Fruit fly (Drosophila melanogaster) whole organism, embryonic: ENCODE results near the gene CG31122.

Experiments used
- ATbp ChIP-seq: fragments of 200-800 bp; sonication (Bioruptor generic); optimal IDR thresholded peaks from 2 replicates; lab custom pipeline; 2017; ENCODE audit warnings: missing biosample characterization, mild to moderate bottlenecking, missing genetic modification characterization, missing genetic modification reagents
- Bdp1 ChIP-seq: fragments of 200-800 bp; sonication (Bioruptor generic); optimal IDR thresholded peaks from 3 replicates; lab custom pipeline; 2016; ENCODE audit warnings: missing biosample characterization, missing genetic modification characterization
- Bgb ChIP-seq: fragments of 200-800 bp; sonication (Bioruptor generic); IDR thresholded peaks from 2 replicates; pipeline ENCODE4 v1.3.6; 2022; ENCODE audit warnings: missing biosample characterization, missing genetic modification characterization; ENCODE audit not compliant: partially characterized antibody
- BtbVII ChIP-seq: fragments of 200-800 bp; sonication (Bioruptor generic); optimal IDR thresholded peaks from 3 replicates; lab custom pipeline; 2017; ENCODE audit warnings: missing biosample characterization, mild to moderate bottlenecking, missing genetic modification characterization
- Bteb2 ChIP-seq: fragments of 200-800 bp; sonication (Bioruptor generic); optimal IDR thresholded peaks from 2 replicates; lab custom pipeline; 2016; ENCODE audit warnings: missing biosample characterization, missing genetic modification characterization
- CG10462 ChIP-seq: fragments of 200-800 bp; sonication (Bioruptor generic); optimal IDR thresholded peaks from 2 replicates; lab custom pipeline; 2016; ENCODE audit warnings: missing biosample characterization, missing genetic modification characterization
- CG11247 ChIP-seq: fragments of 200-800 bp; sonication (Bioruptor generic); IDR thresholded peaks from 2 replicates; pipeline ENCODE4 v1.3.6; 2022; ENCODE audit warnings: missing biosample characterization, missing genetic modification characterization
- CG12299 ChIP-seq: fragments of 200-800 bp; sonication (Bioruptor generic); optimal IDR thresholded peaks from 2 replicates; lab custom pipeline; 2018; ENCODE audit warnings: missing biosample characterization, mild to moderate bottlenecking, missing genetic modification characterization
- CG17361 ChIP-seq: fragments of 200-800 bp; sonication (Bioruptor generic); IDR thresholded peaks from 3 replicates; pipeline ENCODE4 v1.3.6; 2022; ENCODE audit warnings: missing biosample characterization, missing genetic modification characterization
- CG18011 ChIP-seq: fragments of 200-800 bp; sonication (Bioruptor generic); optimal IDR thresholded peaks from 2 replicates; lab custom pipeline; 2017; ENCODE audit warnings: missing biosample characterization, missing genetic modification characterization, mild to moderate bottlenecking, moderate library complexity, missing genotype
- CG18599 ChIP-seq: fragments of 200-800 bp; sonication (Bioruptor generic); optimal IDR thresholded peaks from 3 replicates; lab custom pipeline; 2017; ENCODE audit warnings: missing biosample characterization, missing genetic modification characterization, mild to moderate bottlenecking, moderate library complexity, missing genetic modification reagents
- CG18619 ChIP-seq: fragments of 200-800 bp; sonication (Bioruptor generic); optimal IDR thresholded peaks from 3 replicates; lab custom pipeline; 2017; ENCODE audit warnings: missing biosample characterization, mild to moderate bottlenecking, missing genetic modification characterization
- CG31365 ChIP-seq: fragments of 200-800 bp; sonication (Bioruptor generic); optimal IDR thresholded peaks from 2 replicates; lab custom pipeline; 2018; ENCODE audit warnings: missing biosample characterization, mild to moderate bottlenecking, missing genetic modification characterization
- CG32767 ChIP-seq: fragments of 200-800 bp; sonication (Bioruptor generic); IDR thresholded peaks from 2 replicates; pipeline ENCODE4 v1.3.6; 2022; ENCODE audit warnings: missing biosample characterization, missing genetic modification characterization
- CG34422 ChIP-seq: fragments of 200-800 bp; sonication (Bioruptor generic); IDR thresholded peaks from 3 replicates; pipeline ENCODE4 v1.3.6; 2022; ENCODE audit warnings: missing biosample characterization, missing genetic modification characterization
- CG3995 ChIP-seq: fragments of 200-800 bp; sonication (Bioruptor generic); optimal IDR thresholded peaks from 3 replicates; lab custom pipeline; 2016; ENCODE audit warnings: missing biosample characterization, missing genetic modification characterization
- CG42726 ChIP-seq: fragments of 200-800 bp; sonication (Bioruptor generic); IDR thresholded peaks from 2 replicates; pipeline ENCODE4 v1.3.6; 2022; ENCODE audit warnings: missing biosample characterization, missing genetic modification characterization; ENCODE audit not compliant: partially characterized antibody
- CG5180 ChIP-seq: fragments of 200-800 bp; sonication (Bioruptor generic); optimal IDR thresholded peaks from 3 replicates; lab custom pipeline; 2017; ENCODE audit warnings: missing biosample characterization, missing genetic modification characterization, mild to moderate bottlenecking, moderate library complexity, missing genetic modification reagents
- CG5245 ChIP-seq: fragments of 200-800 bp; sonication (Bioruptor generic); optimal IDR thresholded peaks from 3 replicates; lab custom pipeline; 2016; ENCODE audit warnings: missing biosample characterization, missing genetic modification characterization
- CG6654 ChIP-seq: fragments of 200-800 bp; sonication (Bioruptor generic); optimal IDR thresholded peaks from 2 replicates; lab custom pipeline; 2017; ENCODE audit warnings: missing biosample characterization, mild to moderate bottlenecking, missing genetic modification characterization
- CG8281 ChIP-seq: fragments of 200-800 bp; sonication (Bioruptor generic); optimal IDR thresholded peaks from 2 replicates; lab custom pipeline; 2018; ENCODE audit warnings: missing biosample characterization, mild to moderate bottlenecking, missing genetic modification characterization, moderate library complexity
- CG8765 ChIP-seq: fragments of 200-800 bp; sonication (Bioruptor generic); IDR thresholded peaks from 2 replicates; pipeline ENCODE4 v1.3.6; 2022; ENCODE audit warnings: missing biosample characterization, missing genetic modification characterization
- CrebB ChIP-seq: fragments of 200-800 bp; sonication (Bioruptor generic); optimal IDR thresholded peaks from 3 replicates; lab custom pipeline; 2018; ENCODE audit warnings: missing biosample characterization, mild to moderate bottlenecking, missing genetic modification characterization
- Dad ChIP-seq: fragments of 200-800 bp; sonication (Bioruptor generic); optimal IDR thresholded peaks from 3 replicates; lab custom pipeline; 2016; ENCODE audit warnings: missing biosample characterization, missing genetic modification characterization
- Deaf1 ChIP-seq: fragments of 200-800 bp; optimal IDR thresholded peaks from 3 replicates; lab custom pipeline; 2019; ENCODE audit warnings: missing biosample characterization, mild to moderate bottlenecking, missing genetic modification characterization, moderate library complexity
- Doc2 ChIP-seq: fragments of 200-800 bp; sonication (Bioruptor generic); IDR thresholded peaks from 2 replicates; pipeline ENCODE4 v1.3.6; 2022; ENCODE audit warnings: missing biosample characterization, missing genetic modification characterization
- H15 ChIP-seq: fragments of 200-800 bp; sonication (Bioruptor generic); IDR thresholded peaks from 3 replicates; pipeline ENCODE4 v1.3.6; 2022; ENCODE audit warnings: missing biosample characterization, missing genetic modification characterization
- Med ChIP-seq: fragments of 200-800 bp; sonication (Bioruptor generic); peaks from one replicate; lab custom pipeline; 2016; ENCODE audit warnings: missing biosample characterization, missing genetic modification characterization, mild to moderate bottlenecking, inconsistent platforms, moderate library complexity
- Nf-YA ChIP-seq: fragments of 200-800 bp; sonication (Bioruptor generic); IDR thresholded peaks from 2 replicates; pipeline ENCODE4 v1.3.6; 2022; ENCODE audit warnings: missing biosample characterization, missing genetic modification characterization
- Nf-YB ChIP-seq: fragments of 200-800 bp; sonication (Bioruptor generic); optimal IDR thresholded peaks from 3 replicates; lab custom pipeline; 2019; ENCODE audit warnings: missing biosample characterization, mild to moderate bottlenecking, missing genetic modification characterization, moderate library complexity
- ato ChIP-seq: fragments of 200-800 bp; sonication (Bioruptor generic); IDR thresholded peaks from 2 replicates; pipeline ENCODE4 v1.3.6; 2022; ENCODE audit warnings: missing biosample characterization, missing genetic modification characterization; ENCODE audit not compliant: partially characterized antibody
- crol ChIP-seq: fragments of 200-800 bp; sonication (Bioruptor generic); IDR thresholded peaks from 2 replicates; pipeline ENCODE4 v1.3.6; 2022; ENCODE audit warnings: missing biosample characterization, missing genetic modification characterization
- danr ChIP-seq: fragments of 200-800 bp; sonication (Bioruptor generic); IDR thresholded peaks from 2 replicates; pipeline ENCODE4 v1.3.6; 2022; ENCODE audit warnings: missing biosample characterization, missing genetic modification characterization
- fd102C ChIP-seq: fragments of 200-800 bp; sonication (Bioruptor generic); optimal IDR thresholded peaks from 2 replicates; lab custom pipeline; 2018; ENCODE audit warnings: missing biosample characterization, mild to moderate bottlenecking, missing genetic modification characterization, moderate library complexity
- gfzf ChIP-seq: fragments of 200-800 bp; sonication (Bioruptor generic); optimal IDR thresholded peaks from 2 replicates; lab custom pipeline; 2016; ENCODE audit warnings: missing biosample characterization, mild to moderate bottlenecking, missing genetic modification characterization, moderate library complexity
- jumu ChIP-seq: fragments of 200-800 bp; sonication (Bioruptor generic); optimal IDR thresholded peaks from 3 replicates; lab custom pipeline; 2016; ENCODE audit warnings: missing biosample characterization, missing genetic modification characterization
- kni ChIP-seq: fragments of 200-800 bp; sonication (Bioruptor generic); optimal IDR thresholded peaks from 3 replicates; lab custom pipeline; 2017; ENCODE audit warnings: mild to moderate bottlenecking, missing biosample characterization, missing genetic modification reagents, missing genetic modification characterization
- lola ChIP-seq, 3 experiments: fragments of >200 bp in 2 of 3; fragments of 200-800 bp in 1 of 3; sonication (Bioruptor generic) in 1 of 3; optimal IDR thresholded peaks; 2 replicates each; lab custom pipeline; 2017 to 2019; ENCODE audit warnings: missing biosample characterization in 3 of 3, missing genetic modification characterization in 3 of 3, mild to moderate bottlenecking in 1 of 3, moderate library complexity in 1 of 3
- mam ChIP-seq: fragments of 200-800 bp; sonication (Bioruptor generic); optimal IDR thresholded peaks from 3 replicates; lab custom pipeline; 2016; ENCODE audit warnings: missing biosample characterization, missing genetic modification characterization
- mirr ChIP-seq: fragments of 200-800 bp; sonication (Bioruptor generic); optimal IDR thresholded peaks from 3 replicates; lab custom pipeline; 2018; ENCODE audit warnings: missing biosample characterization, mild to moderate bottlenecking, missing genetic modification characterization
- p53 ChIP-seq: fragments of 200-800 bp; sonication (Bioruptor generic); optimal IDR thresholded peaks from 2 replicates; lab custom pipeline; 2016; ENCODE audit warnings: missing biosample characterization, missing genetic modification characterization
- pho ChIP-seq: fragments of 200-800 bp; sonication (Bioruptor generic); optimal IDR thresholded peaks from 2 replicates; lab custom pipeline; 2016; ENCODE audit warnings: missing biosample characterization, missing genetic modification characterization
- sens ChIP-seq: fragments of 200-800 bp; sonication (Bioruptor generic); peaks from one replicate; lab custom pipeline; 2016; ENCODE audit warnings: missing biosample characterization, missing genetic modification characterization
- seq ChIP-seq: fragments of 200-800 bp; sonication (Bioruptor generic); IDR thresholded peaks from 2 replicates; pipeline ENCODE4 v1.3.6; 2022; ENCODE audit warnings: missing biosample characterization, missing genetic modification characterization
- slbo ChIP-seq: fragments of 200-800 bp; sonication (Bioruptor generic); IDR thresholded peaks from 2 replicates; pipeline ENCODE4 v1.3.6; 2022; ENCODE audit warnings: missing biosample characterization, missing genetic modification characterization
- tin ChIP-seq: fragments of 200-800 bp; sonication (Bioruptor generic); optimal IDR thresholded peaks from 3 replicates; lab custom pipeline; 2016; ENCODE audit warnings: missing biosample characterization, missing genetic modification characterization
- tna ChIP-seq: fragments of 200-800 bp; sonication (Bioruptor generic); IDR thresholded peaks from 2 replicates; pipeline ENCODE4 v1.3.6; 2022; ENCODE audit warnings: missing biosample characterization, missing genetic modification characterization; ENCODE audit not compliant: partially characterized antibody
- wor ChIP-seq: fragments of 200-800 bp; sonication (Bioruptor generic); IDR thresholded peaks from 2 replicates; pipeline ENCODE4 v1.3.6; 2022; ENCODE audit warnings: missing biosample characterization, missing genetic modification characterization

CG31122 gene

DNA sequence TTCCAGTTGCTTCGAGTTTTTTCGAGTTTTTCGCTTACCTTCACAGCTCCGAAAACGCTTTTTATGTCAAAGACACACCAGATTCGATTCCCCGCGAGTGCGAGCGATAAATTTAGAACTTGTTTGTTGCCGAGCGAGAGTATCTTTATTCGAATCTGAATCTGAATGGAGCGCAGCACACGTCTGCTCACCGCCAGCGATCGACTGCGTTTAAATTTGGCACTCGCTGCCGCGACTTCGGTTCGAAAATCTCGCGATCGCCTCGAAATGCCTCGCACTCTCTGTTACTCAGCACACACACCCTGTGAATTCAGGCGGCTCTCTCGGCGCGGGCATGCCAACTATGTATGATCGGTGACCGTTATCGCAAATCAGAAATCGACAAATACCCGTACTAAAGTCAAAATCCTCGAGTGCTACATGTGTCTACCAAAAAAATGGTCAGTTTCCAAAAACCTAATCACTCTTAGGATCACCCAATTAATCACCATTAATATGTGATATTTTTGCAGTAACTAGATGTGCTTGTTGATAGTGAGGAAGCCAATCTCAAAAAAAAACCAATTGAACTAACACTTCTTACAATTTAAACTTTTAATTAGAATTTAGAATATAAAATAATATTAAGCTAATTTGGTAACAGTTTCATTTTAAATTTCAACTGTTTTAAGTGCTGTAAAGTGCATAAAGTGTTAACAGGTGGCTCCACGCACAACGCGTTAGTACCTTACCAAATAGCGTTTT, 13.5 kb downstream of the CG31122 start, which contains the start of gene Vha100-2 (continued):
- TF ChIP-seq CG42726 (peak; percentile 26; the same call in 1 of the 2 replicates), Nf-YA (GFP tag; lab: Robert Waterston, UW) (no peak), CG12299 (no peak), crol (GFP tag; lab: Robert Waterston, UW) (0 out of 2 replicates have a peak, but pooled peaks have one; percentile 1), Dad (GFP tag; lab: Kevin White, UChicago) (no peak), jumu (no peak), CG8281 (no peak), pho (GFP tag; lab: Kevin White, UChicago) (no peak), mirr (GFP tag; lab: Kevin White, UChicago) (peak; percentile 70), Med (GFP tag; lab: Kevin White, UChicago) (peak; percentile 91), CG11247 (GFP tag; lab: Robert Waterston, UW) (peak; percentile 46), CG18599 (GFP tag; lab: Kevin White, UChicago) (peak; percentile 38), tin (GFP tag; lab: Kevin White, UChicago) (no peak), kni (peak; percentile 47), ATbp (GFP tag; lab: Kevin White, UChicago) (no peak), fd102C (GFP tag; lab: Kevin White, UChicago) (no peak), CG18619 (no peak), Bgb (GFP tag; lab: Robert Waterston, UW) (peak; percentile 66), CG3995 (GFP tag; lab: Kevin White, UChicago) (peak; percentile 90), danr (GFP tag; lab: Robert Waterston, UW) (0 out of 2 replicates have a peak, but pooled peaks have one; percentile 25), wor (no peak), seq (GFP tag; lab: Robert Waterston, UW) (peak; percentile 40; the same call in 1 of the 2 replicates), lola (GFP tag; optimal IDR thresholded peaks at IDR 0.05; lab: Kevin White, UChicago) (no peak), Nf-YB (GFP tag; lab: Kevin White, UChicago) (peak; percentile 36), CG8765 (GFP tag; lab: Robert Waterston, UW) (no peak), CG5245 (GFP tag; lab: Kevin White, UChicago) (no peak), Doc2 (GFP tag; lab: Robert Waterston, UW) (no peak), gfzf (GFP tag; lab: Kevin White, UChicago) (peak; percentile 91), sens (GFP tag; lab: Kevin White, UChicago) (peak; percentile 74), p53 (GFP tag; lab: Kevin White, UChicago) (no peak), Deaf1 (tag; lab: Kevin White, UChicago) (peak; percentile 92), Bteb2 (peak; percentile 23), CG32767 (GFP tag; lab: Robert Waterston, UW) (peak; percentile 30; the same call in 1 of the 2 replicates), Bdp1 (no peak), H15 (no peak), CG6654 (no peak), CrebB (peak; percentile 30), CG34422 (GFP tag; lab: Robert Waterston, UW) (peak; percentile 42; the same call in 2 of the 3 replicates), slbo (peak; percentile 70), CG17361 (GFP tag; lab: Robert Waterston, UW) (peak; percentile 51; the same call in 2 of the 3 replicates), BtbVII (peak; percentile 28), mam (GFP tag; lab: Kevin White, UChicago) (peak; percentile 22), tna (peak; percentile 52; the same call in 1 of the 2 replicates), ato (GFP tag; lab: Robert Waterston, UW) (0 out of 2 replicates have a peak, but pooled peaks have one; percentile 16), CG18011 (no peak), CG10462 (GFP tag; lab: Kevin White, UChicago) (peak; percentile 3), CG31365 (no peak), CG5180 (GFP tag; lab: Kevin White, UChicago) (peak; percentile 23)
